Worm (Caenorhabditis elegans) whole organism, midembryonic: Measurements from ENCODE around the gene orc-5.

Experiments
- T22C8.4 ChIP-seq: fragments of 200-800 bp; sonication (Bioruptor generic); IDR thresholded peaks from 2 replicates; pipeline ENCODE4 v1.3.6; 2022; ENCODE audit warnings: missing genetic modification characterization, missing compliant biosample characterization
- cog-1 ChIP-seq: sonication (generic microtip); optimal IDR thresholded peaks from 2 replicates; lab custom pipeline; 2016; ENCODE audit warnings: missing genetic modification characterization, missing compliant biosample characterization
- flt-1 ChIP-seq: fragments of 200-800 bp; sonication (Bioruptor generic); IDR thresholded peaks from 2 replicates; pipeline ENCODE4 v1.3.6; 2022; ENCODE audit warnings: missing genetic modification characterization, missing compliant biosample characterization
- klf-2 ChIP-seq: fragments of 200-800 bp; sonication (Bioruptor generic); conservative IDR thresholded peaks from 2 replicates; pipeline ENCODE4 v1.3.6; 2022; ENCODE audit warnings: missing genetic modification reagents, missing genetic modification characterization, missing compliant biosample characterization
- med-1 ChIP-seq: sonication (generic microtip); optimal IDR thresholded peaks from 2 replicates; lab custom pipeline; 2017; ENCODE audit warnings: missing genetic modification characterization, mild to moderate bottlenecking, missing compliant biosample characterization, antibody characterized with exemption, missing genetic modification reagents; ENCODE audit not compliant: insufficient read depth
- ref-1 ChIP-seq: fragments of 200-800 bp; sonication (Bioruptor generic); conservative IDR thresholded peaks from 2 replicates; pipeline ENCODE4 v1.3.6; 2022; ENCODE audit warnings: missing genetic modification reagents, missing genetic modification characterization, missing compliant biosample characterization
- tab-1 ChIP-seq: fragments of 200-800 bp; sonication (Bioruptor generic); IDR thresholded peaks from 2 replicates; pipeline ENCODE4 v1.3.6; 2022; ENCODE audit warnings: missing genetic modification characterization, missing compliant biosample characterization
- ztf-23 ChIP-seq: fragments of 200-800 bp; sonication (Bioruptor generic); IDR thresholded peaks from 2 replicates; pipeline ENCODE4 v1.3.6; 2022; ENCODE audit warnings: missing genetic modification reagents, missing genetic modification characterization, missing compliant biosample characterization
- ztf-29 ChIP-seq: fragments of 200-800 bp; sonication (Bioruptor generic); IDR thresholded peaks from 2 replicates; pipeline ENCODE4 v1.3.6; 2022; ENCODE audit warnings: missing genetic modification reagents, missing genetic modification characterization, missing compliant biosample characterization

orc-5 gene

ce11 chrIV:10734527-10735436 is at the start of gene orc-5, which contains the start of gene cyb-1:
TSS of gene orc-5 (minus strand) at chrIV:10734588.
TSS of gene cyb-1 (plus strand) at chrIV:10735216.
- no peak for TF ChIP-seq med-1 (GFP tag; lab: Kevin White, UChicago)
- TF ChIP-seq flt-1 (GFP tag; lab: Robert Waterston, UW) = no peak
- no peak for TF ChIP-seq cog-1 (tag; lab: Kevin White, UChicago)
- TF ChIP-seq T22C8.4 (GFP tag; lab: Robert Waterston, UW) = peak; percentile 68
- no peak for TF ChIP-seq klf-2
- TF ChIP-seq ztf-23 (GFP tag; lab: Robert Waterston, UW) = no peak

ce11 chrIV:10784085-10784484 is 49.7 kb upstream of the orc-5 start:
- TF ChIP-seq ref-1 (no peak), tab-1 (GFP tag; lab: Robert Waterston, UW) (no peak), klf-2 (no peak), flt-1 (GFP tag; lab: Robert Waterston, UW) (no peak), cog-1 (tag; lab: Kevin White, UChicago) (no peak), T22C8.4 (GFP tag; lab: Robert Waterston, UW) (no peak), med-1 (GFP tag; lab: Kevin White, UChicago) (no peak), ztf-29 (GFP tag; lab: Robert Waterston, UW) (no peak), ztf-23 (GFP tag; lab: Robert Waterston, UW) (no peak)

DNA sequence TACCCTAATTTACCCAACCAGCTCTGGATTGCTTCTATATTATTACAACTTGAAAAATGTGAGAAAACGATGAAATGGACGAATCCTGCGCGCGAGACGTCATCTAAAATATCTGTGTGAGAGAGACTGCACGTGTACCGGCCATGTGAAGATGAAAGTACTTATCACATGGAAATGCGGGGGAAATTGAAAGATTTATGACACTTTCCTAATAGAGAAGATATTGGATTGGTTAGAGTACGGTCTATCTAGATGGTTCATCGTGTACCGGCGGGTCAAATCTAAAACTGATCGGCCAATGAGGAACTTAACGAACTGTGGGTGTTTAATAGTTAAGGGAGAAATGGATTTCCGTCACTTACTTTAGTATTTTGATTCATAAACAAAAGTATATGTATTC is 47.6 kb upstream of the orc-5 start:
- TF ChIP-seq klf-2 (no peak), med-1 (GFP tag; lab: Kevin White, UChicago) (no peak), T22C8.4 (GFP tag; lab: Robert Waterston, UW) (no peak), cog-1 (tag; lab: Kevin White, UChicago) (no peak), ztf-29 (GFP tag; lab: Robert Waterston, UW) (no peak), ref-1 (no peak), ztf-23 (GFP tag; lab: Robert Waterston, UW) (no peak), flt-1 (GFP tag; lab: Robert Waterston, UW) (no peak), tab-1 (GFP tag; lab: Robert Waterston, UW) (no peak)

- no peak for TF ChIP-seq klf-2
Measured at ce11 chrIV:10781346-10781745, 47.0 kb upstream of the orc-5 start.

DNA sequence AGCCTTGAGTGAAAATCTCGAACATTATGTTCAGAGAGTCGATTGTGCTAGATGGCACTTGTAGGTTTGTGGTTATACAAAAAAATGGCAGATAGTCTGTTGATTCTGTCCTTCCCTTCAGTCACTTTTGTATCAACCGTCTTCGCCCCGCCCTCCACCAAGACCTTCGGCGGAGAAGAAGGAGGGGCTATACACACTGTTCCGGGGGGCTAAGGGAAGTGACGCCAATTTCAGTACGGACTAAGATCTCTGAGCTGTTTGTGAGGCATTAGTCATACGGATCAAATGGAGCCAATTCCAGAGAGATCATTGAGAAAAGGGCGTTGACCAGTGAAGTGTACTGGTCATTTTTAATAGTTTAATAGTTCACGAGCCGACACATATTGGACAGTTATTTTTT is 46.2 kb upstream of the orc-5 start, which contains the start of gene swt-3:
TSS of gene swt-3 (minus strand) at position 101 of the 400 bp plus-strand sequence.
- TF ChIP-seq ztf-29 (GFP tag; lab: Robert Waterston, UW) (no peak), klf-2 (no peak), flt-1 (GFP tag; lab: Robert Waterston, UW) (no peak), med-1 (GFP tag; lab: Kevin White, UChicago) (no peak), tab-1 (GFP tag; lab: Robert Waterston, UW) (no peak)

- TF ChIP-seq flt-1 (GFP tag; lab: Robert Waterston, UW) (no peak), ztf-23 (GFP tag; lab: Robert Waterston, UW) (no peak), med-1 (GFP tag; lab: Kevin White, UChicago) (no peak), ref-1 (no peak), cog-1 (tag; lab: Kevin White, UChicago) (no peak), tab-1 (GFP tag; lab: Robert Waterston, UW) (no peak), klf-2 (no peak), T22C8.4 (GFP tag; lab: Robert Waterston, UW) (no peak), ztf-29 (GFP tag; lab: Robert Waterston, UW) (no peak)
Measured at ce11 chrIV:10779328-10779727, 44.9 kb upstream of the orc-5 start.

- TF ChIP-seq cog-1 (tag; lab: Kevin White, UChicago) (no peak), tab-1 (GFP tag; lab: Robert Waterston, UW) (no peak), klf-2 (no peak), ref-1 (no peak), ztf-23 (GFP tag; lab: Robert Waterston, UW) (no peak), T22C8.4 (GFP tag; lab: Robert Waterston, UW) (no peak), ztf-29 (GFP tag; lab: Robert Waterston, UW) (no peak), med-1 (GFP tag; lab: Kevin White, UChicago) (no peak), flt-1 (GFP tag; lab: Robert Waterston, UW) (no peak)
Measured at ce11 chrIV:10778582-10778981, 44.2 kb upstream of the orc-5 start.

- TF ChIP-seq med-1 (GFP tag; lab: Kevin White, UChicago) (no peak), T22C8.4 (GFP tag; lab: Robert Waterston, UW) (no peak), tab-1 (GFP tag; lab: Robert Waterston, UW) (no peak), ztf-23 (GFP tag; lab: Robert Waterston, UW) (no peak), flt-1 (GFP tag; lab: Robert Waterston, UW) (no peak), klf-2 (no peak), cog-1 (tag; lab: Kevin White, UChicago) (no peak), ref-1 (no peak), ztf-29 (GFP tag; lab: Robert Waterston, UW) (no peak)
Measured at ce11 chrIV:10777600-10777999, 43.2 kb upstream of the orc-5 start.

DNA sequence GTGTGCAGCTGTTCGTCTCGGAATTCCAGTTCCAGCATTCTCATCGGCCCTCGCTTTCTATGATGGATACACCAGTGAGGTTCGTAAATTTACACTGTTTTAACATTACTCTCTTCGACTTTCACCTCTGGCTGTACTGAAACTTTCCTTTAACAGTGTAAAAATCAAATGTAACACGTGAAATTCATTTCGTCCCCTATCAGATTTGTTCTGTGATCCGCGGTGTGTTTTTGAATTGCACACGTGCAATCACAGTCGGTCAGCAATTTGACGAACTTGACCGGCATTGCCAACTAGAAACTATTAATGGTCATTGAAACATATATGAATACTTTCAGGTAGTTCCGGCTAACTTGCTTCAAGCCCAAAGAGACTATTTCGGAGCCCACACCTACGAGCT is 42.7 kb upstream of the orc-5 start:
- TF ChIP-seq klf-2 (no peak), flt-1 (GFP tag; lab: Robert Waterston, UW) (no peak), ztf-23 (GFP tag; lab: Robert Waterston, UW) (no peak), cog-1 (tag; lab: Kevin White, UChicago) (no peak), tab-1 (GFP tag; lab: Robert Waterston, UW) (no peak), med-1 (GFP tag; lab: Kevin White, UChicago) (no peak)
